Fruit fly (Drosophila melanogaster) whole organism, pupa: ENCODE data around the gene ro.

Experiments used
- CG34367 ChIP-seq: fragments of 200-800 bp; sonication (Bioruptor generic); optimal IDR thresholded peaks from 2 replicates; lab custom pipeline; 2018; ENCODE audit warnings: missing biosample characterization, mild to moderate bottlenecking, missing genetic modification characterization
- CG4496 ChIP-seq: fragments of 200-800 bp; sonication (Bioruptor generic); IDR thresholded peaks from 3 replicates; pipeline ENCODE4 v1.3.6; 2022; ENCODE audit warnings: missing biosample characterization, missing genetic modification characterization
- CG8301 ChIP-seq: fragments of 200-800 bp; sonication (Bioruptor generic); optimal IDR thresholded peaks from 2 replicates; lab custom pipeline; 2018; ENCODE audit warnings: missing biosample characterization, mild to moderate bottlenecking, missing genetic modification characterization
- rn ChIP-seq: fragments of 200-800 bp; sonication (Bioruptor generic); IDR thresholded peaks from 2 replicates; pipeline ENCODE4 v1.3.6; 2022; ENCODE audit warnings: missing biosample characterization, missing genetic modification characterization

DNA sequence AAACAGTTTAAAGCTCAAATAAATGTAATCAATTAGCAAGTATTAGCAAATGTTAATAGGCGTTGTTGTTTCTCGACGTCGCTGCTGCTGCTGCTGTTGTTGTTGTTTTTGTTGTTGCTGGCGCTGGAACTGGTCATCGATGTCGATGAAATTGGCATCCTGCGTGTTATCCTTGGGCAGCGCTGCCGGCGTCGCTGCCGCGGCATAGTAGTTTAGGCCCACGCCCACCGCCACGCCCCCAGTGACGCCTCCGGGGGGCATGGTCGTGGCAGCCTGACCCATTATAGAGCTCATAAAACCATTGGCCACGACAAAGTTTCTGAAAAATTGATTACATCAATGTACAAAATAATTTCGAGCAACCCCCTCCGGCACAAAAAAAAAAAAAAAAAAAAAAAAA, 4.1 kb downstream of the ro start:
- TF ChIP-seq CG8301 (tag; lab: Kevin White, UChicago) = no peak
- no peak for TF ChIP-seq rn
- TF ChIP-seq CG34367 (tag; lab: Kevin White, UChicago) = no peak
- no peak for TF ChIP-seq CG4496
